Worm (Caenorhabditis elegans): ENCODE measurements around the gene T23B12.11.
A peak's percentile ranks its signal among the peaks of the same experiment; 100 is the strongest.

Gene T23B12.11

ce11 chrV:8428585-8429414, 26.4 kb upstream of the T23B12.11 start:
- TF ChIP-seq flt-1 (GFP tag; IDR thresholded peaks at IDR 0.05) (no peak), tra-4 (tag; optimal IDR thresholded peaks at IDR 0.05) (no peak), scrt-1 (GFP tag; IDR thresholded peaks at IDR 0.05) (no peak), ceh-13 (GFP tag; optimal IDR thresholded peaks at IDR 0.05) (no peak), sea-1 (GFP tag; conservative IDR thresholded peaks at IDR 0.05) (no peak), F13C5.2 (tag; optimal IDR thresholded peaks at IDR 0.05) (no peak), ets-7 (tag; optimal IDR thresholded peaks at IDR 0.05) (no peak), aly-1 (tag; optimal IDR thresholded peaks at IDR 0.05) (no peak), ama-1 (optimal IDR thresholded peaks at IDR 0.05) (no peak), pes-1 (GFP tag; IDR thresholded peaks at IDR 0.05) (no peak), hmbx-1 (tag; optimal IDR thresholded peaks at IDR 0.05) (no peak), B0310.2 (tag; optimal IDR thresholded peaks at IDR 0.05) (no peak), ceh-36 (tag; optimal IDR thresholded peaks at IDR 0.05) (no peak), hmg-4 (GFP tag; optimal IDR thresholded peaks at IDR 0.05) (no peak), hnd-1 (tag; optimal IDR thresholded peaks at IDR 0.05) (no peak), tbx-37 (GFP tag; conservative IDR thresholded peaks at IDR 0.05) (no peak), tbx-11 (GFP tag; IDR thresholded peaks at IDR 0.05) (no peak)

DNA sequence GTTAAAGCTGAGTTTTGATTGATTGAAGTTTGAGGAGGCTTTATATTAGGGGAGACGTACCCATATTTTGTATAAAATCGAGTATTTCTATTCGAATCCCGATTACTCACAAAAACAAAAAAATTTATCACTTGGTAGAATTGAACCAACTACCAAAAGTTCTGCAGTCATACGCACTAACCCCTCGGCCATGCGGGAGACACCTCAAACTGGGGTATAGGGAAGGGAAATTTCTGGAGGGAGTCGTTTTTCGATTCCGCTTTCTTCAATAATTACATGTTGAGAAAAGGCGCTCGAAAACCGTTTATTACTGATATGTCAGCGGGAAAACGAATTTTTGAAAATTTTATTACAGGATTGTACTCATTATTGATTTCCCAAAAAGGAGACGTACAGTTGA, 23.9 kb upstream of the T23B12.11 start:
- TF ChIP-seq sea-1 (GFP tag; conservative IDR thresholded peaks at IDR 0.05) (peak; percentile 80), tbx-11 (GFP tag; IDR thresholded peaks at IDR 0.05) (peak; percentile 75), flt-1 (GFP tag; IDR thresholded peaks at IDR 0.05) (peak; percentile 80), pes-1 (GFP tag; IDR thresholded peaks at IDR 0.05) (peak; percentile 86), tbx-37 (GFP tag; conservative IDR thresholded peaks at IDR 0.05) (peak; percentile 60), scrt-1 (GFP tag; IDR thresholded peaks at IDR 0.05) (peak; percentile 84)

- TF ChIP-seq ama-1 (optimal IDR thresholded peaks at IDR 0.05) (no peak), tra-4 (tag; optimal IDR thresholded peaks at IDR 0.05) (no peak), ets-7 (tag; optimal IDR thresholded peaks at IDR 0.05) (no peak), pes-1 (GFP tag; IDR thresholded peaks at IDR 0.05) (no peak), aly-1 (tag; optimal IDR thresholded peaks at IDR 0.05) (no peak), B0310.2 (tag; optimal IDR thresholded peaks at IDR 0.05) (no peak), flt-1 (GFP tag; IDR thresholded peaks at IDR 0.05) (no peak), ceh-13 (GFP tag; optimal IDR thresholded peaks at IDR 0.05) (no peak)
Observed at ce11 chrV:8434400-8434827, 20.8 kb upstream of the T23B12.11 start.

- TF ChIP-seq scrt-1 (GFP tag; IDR thresholded peaks at IDR 0.05) (no peak), ceh-36 (tag; optimal IDR thresholded peaks at IDR 0.05) (no peak), tbx-37 (GFP tag; conservative IDR thresholded peaks at IDR 0.05) (no peak), hmbx-1 (tag; optimal IDR thresholded peaks at IDR 0.05) (no peak), tra-4 (tag; optimal IDR thresholded peaks at IDR 0.05) (no peak), aly-1 (tag; optimal IDR thresholded peaks at IDR 0.05) (no peak), tbx-11 (GFP tag; IDR thresholded peaks at IDR 0.05) (no peak), pes-1 (GFP tag; IDR thresholded peaks at IDR 0.05) (no peak), F13C5.2 (tag; optimal IDR thresholded peaks at IDR 0.05) (no peak), flt-1 (GFP tag; IDR thresholded peaks at IDR 0.05) (no peak), ceh-13 (GFP tag; optimal IDR thresholded peaks at IDR 0.05) (no peak), ama-1 (optimal IDR thresholded peaks at IDR 0.05) (no peak), sea-1 (GFP tag; conservative IDR thresholded peaks at IDR 0.05) (no peak), ets-7 (tag; optimal IDR thresholded peaks at IDR 0.05) (no peak), hmg-4 (GFP tag; optimal IDR thresholded peaks at IDR 0.05) (no peak), B0310.2 (tag; optimal IDR thresholded peaks at IDR 0.05) (no peak), hnd-1 (tag; optimal IDR thresholded peaks at IDR 0.05) (no peak)
Observed at ce11 chrV:8435292-8435691, 19.9 kb upstream of the T23B12.11 start.

DNA sequence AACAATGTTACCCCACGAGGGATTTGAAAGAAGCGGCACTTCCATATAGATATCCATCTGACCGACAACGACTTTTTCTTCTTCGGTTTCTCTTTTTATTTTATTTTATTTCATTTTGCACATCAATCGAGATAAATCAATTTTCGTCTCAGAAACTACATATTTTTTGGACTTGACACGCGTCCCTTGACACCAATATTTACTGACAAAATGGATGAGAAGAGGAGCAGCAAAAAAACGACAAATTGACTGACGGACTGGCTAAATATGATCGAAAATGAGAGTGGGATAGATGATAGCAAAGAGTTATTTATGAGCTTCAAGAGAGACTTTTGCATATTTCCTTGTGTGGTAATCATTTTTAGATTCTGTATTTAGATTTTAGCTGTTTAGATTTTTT, 17.8 kb upstream of the T23B12.11 start:
- TF ChIP-seq scrt-1 (GFP tag; IDR thresholded peaks at IDR 0.05) (no peak), hnd-1 (tag; optimal IDR thresholded peaks at IDR 0.05) (no peak), tra-4 (tag; optimal IDR thresholded peaks at IDR 0.05) (no peak), hmbx-1 (tag; optimal IDR thresholded peaks at IDR 0.05) (no peak), tbx-11 (GFP tag; IDR thresholded peaks at IDR 0.05) (no peak), ama-1 (optimal IDR thresholded peaks at IDR 0.05) (no peak), pes-1 (GFP tag; IDR thresholded peaks at IDR 0.05) (no peak), tbx-37 (GFP tag; conservative IDR thresholded peaks at IDR 0.05) (no peak), hmg-4 (GFP tag; optimal IDR thresholded peaks at IDR 0.05) (no peak)

DNA sequence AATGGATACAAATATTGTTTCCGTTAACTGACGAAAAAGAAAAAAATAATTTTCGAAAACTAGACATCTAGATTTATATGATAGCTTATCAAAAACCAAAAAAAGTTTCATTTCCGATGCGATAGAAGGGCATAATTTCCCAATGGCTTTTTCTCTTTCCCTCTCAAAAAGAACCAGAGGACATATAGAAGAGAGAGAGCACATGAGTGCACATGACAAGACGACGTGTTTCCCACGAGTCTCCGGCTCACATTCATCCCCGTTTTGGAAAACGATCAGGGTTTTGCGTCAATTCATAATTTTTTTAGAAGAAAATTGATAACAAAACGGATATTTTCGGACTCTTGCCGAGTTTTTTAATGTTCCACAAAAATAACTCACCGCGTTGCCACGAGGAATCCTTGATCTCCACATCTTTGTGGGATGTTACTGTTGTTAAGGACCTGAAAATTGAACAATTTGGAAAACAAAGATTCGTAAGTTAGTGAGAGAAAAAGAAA, 10.8 kb upstream of the T23B12.11 start, which contains the start of gene lmd-3:
Gene lmd-3, minus strand, starts transcription at position 450 of the 500 bp plus-strand sequence.
- TF ChIP-seq hnd-1 (tag; optimal IDR thresholded peaks at IDR 0.05) (no peak), ceh-13 (GFP tag; optimal IDR thresholded peaks at IDR 0.05) (no peak), ceh-36 (tag; optimal IDR thresholded peaks at IDR 0.05) (no peak), flt-1 (GFP tag; IDR thresholded peaks at IDR 0.05) (no peak), F13C5.2 (tag; optimal IDR thresholded peaks at IDR 0.05) (no peak), pes-1 (GFP tag; IDR thresholded peaks at IDR 0.05) (no peak), tbx-37 (GFP tag; conservative IDR thresholded peaks at IDR 0.05) (no peak), B0310.2 (tag; optimal IDR thresholded peaks at IDR 0.05) (no peak), scrt-1 (GFP tag; IDR thresholded peaks at IDR 0.05) (no peak)

- TF ChIP-seq tbx-11 (GFP tag; IDR thresholded peaks at IDR 0.05) (no peak), B0310.2 (tag; optimal IDR thresholded peaks at IDR 0.05) (no peak), flt-1 (GFP tag; IDR thresholded peaks at IDR 0.05) (no peak), tra-4 (tag; optimal IDR thresholded peaks at IDR 0.05) (no peak), ama-1 (optimal IDR thresholded peaks at IDR 0.05) (no peak), ceh-36 (tag; optimal IDR thresholded peaks at IDR 0.05) (no peak), aly-1 (tag; optimal IDR thresholded peaks at IDR 0.05) (no peak), ets-7 (tag; optimal IDR thresholded peaks at IDR 0.05) (no peak), scrt-1 (GFP tag; IDR thresholded peaks at IDR 0.05) (no peak), pes-1 (GFP tag; IDR thresholded peaks at IDR 0.05) (no peak), tbx-37 (GFP tag; conservative IDR thresholded peaks at IDR 0.05) (no peak), hmg-4 (GFP tag; optimal IDR thresholded peaks at IDR 0.05) (no peak), F13C5.2 (tag; optimal IDR thresholded peaks at IDR 0.05) (no peak), hnd-1 (tag; optimal IDR thresholded peaks at IDR 0.05) (no peak), sea-1 (GFP tag; conservative IDR thresholded peaks at IDR 0.05) (no peak), ceh-13 (GFP tag; optimal IDR thresholded peaks at IDR 0.05) (no peak), hmbx-1 (tag; optimal IDR thresholded peaks at IDR 0.05) (no peak)
Observed at ce11 chrV:8445636-8446035, 9.6 kb upstream of the T23B12.11 start.

Measured in whole organism, early embryonic.